Worm (Caenorhabditis elegans): ENCODE results near the gene dyf-4.
A peak's percentile ranks its signal among the peaks of the same experiment; 100 is the strongest.

Gene dyf-4

ce11 chrV:12532369-12532768, 6.8 kb upstream of the dyf-4 start:
- TF ChIP-seq lin-32 (GFP tag; optimal IDR thresholded peaks at IDR 0.05) (no peak), zip-8 (tag; optimal IDR thresholded peaks at IDR 0.05) (peak; percentile 75)

- no peak for TF ChIP-seq elt-3 (tag; optimal IDR thresholded peaks at IDR 0.05)
- no peak for TF ChIP-seq ceh-83 (GFP tag; optimal IDR thresholded peaks at IDR 0.05)
- TF ChIP-seq zip-8 (tag; optimal IDR thresholded peaks at IDR 0.05): no peak
- TF ChIP-seq mab-5 (tag; optimal IDR thresholded peaks at IDR 0.05): no peak
- TF ChIP-seq ces-1 (GFP tag; optimal IDR thresholded peaks at IDR 0.05): peak; percentile 5
- no peak for TF ChIP-seq hlh-1 (tag; optimal IDR thresholded peaks at IDR 0.05)
- TF ChIP-seq ham-2 (GFP tag; optimal IDR thresholded peaks at IDR 0.05): no peak
Observed at ce11 chrV:12531084-12531483, 5.5 kb upstream of the dyf-4 start.

- no peak for TF ChIP-seq ceh-39 (tag; optimal IDR thresholded peaks at IDR 0.05)
- TF ChIP-seq blmp-1 (tag; optimal IDR thresholded peaks at IDR 0.05): no peak
- TF ChIP-seq nhr-12 (tag; optimal IDR thresholded peaks at IDR 0.05): no peak
- TF ChIP-seq snpc-4 (tag; optimal IDR thresholded peaks at IDR 0.05): no peak
- no peak for TF ChIP-seq elt-1 (tag; optimal IDR thresholded peaks at IDR 0.05; ENCODE audit: borderline replicate concordance, insufficient read depth)
- no peak for TF ChIP-seq sptf-1 (tag; optimal IDR thresholded peaks at IDR 0.05)
Observed at ce11 chrV:12530129-12530528, 4.6 kb upstream of the dyf-4 start.

ce11 chrV:12528919-12529318, 3.4 kb upstream of the dyf-4 start:
- no peak for TF ChIP-seq elt-3 (tag; optimal IDR thresholded peaks at IDR 0.05)
- no peak for TF ChIP-seq nhr-2 (tag; optimal IDR thresholded peaks at IDR 0.05)
- TF ChIP-seq ztf-11 (tag; optimal IDR thresholded peaks at IDR 0.05): no peak
- no peak for TF ChIP-seq sem-2 (GFP tag; optimal IDR thresholded peaks at IDR 0.05)
- TF ChIP-seq nhr-76 (tag; optimal IDR thresholded peaks at IDR 0.05): no peak
- no peak for TF ChIP-seq unc-39 (tag; optimal IDR thresholded peaks at IDR 0.05)
- TF ChIP-seq zip-8 (tag; optimal IDR thresholded peaks at IDR 0.05): no peak
- no peak for TF ChIP-seq bed-3 (GFP tag; optimal IDR thresholded peaks at IDR 0.05)
- TF ChIP-seq drap-1 (GFP tag; optimal IDR thresholded peaks at IDR 0.05): no peak
- no peak for TF ChIP-seq nhr-28 (tag; optimal IDR thresholded peaks at IDR 0.05)
- TF ChIP-seq sptf-1 (tag; optimal IDR thresholded peaks at IDR 0.05): no peak
- TF ChIP-seq ceh-43 (GFP tag; optimal IDR thresholded peaks at IDR 0.05): no peak
- TF ChIP-seq snpc-4 (tag; optimal IDR thresholded peaks at IDR 0.05): no peak

- no peak for TF ChIP-seq ceh-43 (GFP tag; optimal IDR thresholded peaks at IDR 0.05)
- TF ChIP-seq blmp-1 (tag; optimal IDR thresholded peaks at IDR 0.05): no peak
- no peak for TF ChIP-seq tbx-8 (GFP tag; optimal IDR thresholded peaks at IDR 0.05)
- no peak for TF ChIP-seq ztf-11 (tag; optimal IDR thresholded peaks at IDR 0.05)
- TF ChIP-seq pha-4 (tag; optimal IDR thresholded peaks at IDR 0.05): no peak
- TF ChIP-seq nhr-237 (tag; optimal IDR thresholded peaks at IDR 0.05): no peak
- TF ChIP-seq elt-1 (tag; optimal IDR thresholded peaks at IDR 0.05; ENCODE audit: borderline replicate concordance, insufficient read depth): no peak
- TF ChIP-seq flh-1 (GFP tag; optimal IDR thresholded peaks at IDR 0.05): no peak
- no peak for TF ChIP-seq ham-2 (GFP tag; optimal IDR thresholded peaks at IDR 0.05)
- TF ChIP-seq nhr-28 (tag; optimal IDR thresholded peaks at IDR 0.05): no peak
- TF ChIP-seq nhr-2 (tag; optimal IDR thresholded peaks at IDR 0.05): no peak
- no peak for TF ChIP-seq mep-1 (tag; optimal IDR thresholded peaks at IDR 0.05)
- TF ChIP-seq sptf-1 (tag; optimal IDR thresholded peaks at IDR 0.05): no peak
- TF ChIP-seq unc-39 (tag; optimal IDR thresholded peaks at IDR 0.05): no peak
- no peak for TF ChIP-seq unc-62 (GFP tag; optimal IDR thresholded peaks at IDR 0.05)
- no peak for TF ChIP-seq cnd-1 (tag; optimal IDR thresholded peaks at IDR 0.05)
Observed at ce11 chrV:12526758-12527157, 1.2 kb upstream of the dyf-4 start, which contains the start of gene F45D3.1. F45D3.1 (plus strand) TSS chrV:12527058.

ce11 chrV:12526124-12526523, 586 bp upstream of the dyf-4 start:
- no peak for TF ChIP-seq flh-1 (GFP tag; optimal IDR thresholded peaks at IDR 0.05)
- TF ChIP-seq M03D4.4 (tag; optimal IDR thresholded peaks at IDR 0.05): no peak
- no peak for TF ChIP-seq elt-1 (tag; optimal IDR thresholded peaks at IDR 0.05; ENCODE audit: borderline replicate concordance, insufficient read depth)
- no peak for TF ChIP-seq drap-1 (GFP tag; optimal IDR thresholded peaks at IDR 0.05)
- TF ChIP-seq unc-120 (tag; optimal IDR thresholded peaks at IDR 0.05; ENCODE audit: poor library complexity, severe bottlenecking): no peak
- no peak for TF ChIP-seq hlh-1 (tag; optimal IDR thresholded peaks at IDR 0.05)
- TF ChIP-seq ceh-39 (tag; optimal IDR thresholded peaks at IDR 0.05): no peak
- no peak for TF ChIP-seq mep-1 (tag; optimal IDR thresholded peaks at IDR 0.05)
- TF ChIP-seq mls-2 (tag; optimal IDR thresholded peaks at IDR 0.05): no peak
- no peak for TF ChIP-seq nhr-237 (tag; optimal IDR thresholded peaks at IDR 0.05)
- TF ChIP-seq bed-3 (GFP tag; optimal IDR thresholded peaks at IDR 0.05): no peak
- no peak for TF ChIP-seq snpc-4 (tag; optimal IDR thresholded peaks at IDR 0.05)
- no peak for TF ChIP-seq unc-62 (GFP tag; optimal IDR thresholded peaks at IDR 0.05)
- no peak for TF ChIP-seq lin-13 (tag; optimal IDR thresholded peaks at IDR 0.05)
- no peak for TF ChIP-seq unc-39 (tag; optimal IDR thresholded peaks at IDR 0.05)
- no peak for TF ChIP-seq nhr-2 (tag; optimal IDR thresholded peaks at IDR 0.05)
